Fruit fly (Drosophila melanogaster): ENCODE data around the gene GstD3.
A peak's percentile ranks its signal among the peaks of the same experiment; 100 is the strongest.

Gene GstD3

DNA sequence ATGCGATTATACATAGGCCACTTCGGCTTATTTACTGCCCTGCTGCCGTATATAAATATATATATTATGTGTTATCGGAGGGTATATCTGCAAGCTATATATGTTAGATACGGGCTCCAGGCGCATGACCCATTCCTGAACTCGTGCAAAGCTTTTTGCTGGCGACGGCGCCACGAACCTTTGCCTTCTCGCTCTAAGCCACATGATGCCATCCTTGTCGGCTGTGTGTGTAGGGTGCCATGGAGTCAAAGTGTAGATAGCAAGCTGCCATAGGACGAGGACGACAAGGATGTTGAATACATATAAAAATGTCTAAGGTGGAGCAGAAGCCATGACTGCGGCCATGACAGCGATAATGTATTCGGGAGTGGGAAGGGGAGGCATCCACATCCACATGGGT, 25.2 kb upstream of the GstD3 start:
- TF ChIP-seq EcR (GFP tag; optimal IDR thresholded peaks at IDR 0.05) = no peak
- no peak for TF ChIP-seq CG9948 (tag; optimal IDR thresholded peaks at IDR 0.05)
- TF ChIP-seq CG12605 (GFP tag; IDR thresholded peaks at IDR 0.05) = no peak
- TF ChIP-seq CG8301 (tag; optimal IDR thresholded peaks at IDR 0.05) = no peak
- no peak for TF ChIP-seq CG8159 (tag; optimal IDR thresholded peaks at IDR 0.05)
- no peak for TF ChIP-seq CG14655 (GFP tag; optimal IDR thresholded peaks at IDR 0.05)
- TF ChIP-seq CG32121 (GFP tag; IDR thresholded peaks at IDR 0.05) = no peak
- no peak for TF ChIP-seq CG4496 (GFP tag; IDR thresholded peaks at IDR 0.05)
- TF ChIP-seq CG13204 (GFP tag; optimal IDR thresholded peaks at IDR 0.05) = no peak
- TF ChIP-seq Ets98B (GFP tag; IDR thresholded peaks at IDR 0.05) = no peak
- TF ChIP-seq CG34367 (tag; optimal IDR thresholded peaks at IDR 0.05) = no peak
- TF ChIP-seq CG17806 (tag; optimal IDR thresholded peaks at IDR 0.05) = no peak
- no peak for TF ChIP-seq fd96Ca (GFP tag; IDR thresholded peaks at IDR 0.05)
- no peak for TF ChIP-seq D1 (tag; optimal IDR thresholded peaks at IDR 0.05)
- no peak for TF ChIP-seq Snoo (tag; optimal IDR thresholded peaks at IDR 0.05)
- TF ChIP-seq Pif1A (GFP tag; optimal IDR thresholded peaks at IDR 0.05) = no peak
- TF ChIP-seq gl (tag; optimal IDR thresholded peaks at IDR 0.05) = no peak
- TF ChIP-seq Pif1B (GFP tag; optimal IDR thresholded peaks at IDR 0.05) = no peak

DNA sequence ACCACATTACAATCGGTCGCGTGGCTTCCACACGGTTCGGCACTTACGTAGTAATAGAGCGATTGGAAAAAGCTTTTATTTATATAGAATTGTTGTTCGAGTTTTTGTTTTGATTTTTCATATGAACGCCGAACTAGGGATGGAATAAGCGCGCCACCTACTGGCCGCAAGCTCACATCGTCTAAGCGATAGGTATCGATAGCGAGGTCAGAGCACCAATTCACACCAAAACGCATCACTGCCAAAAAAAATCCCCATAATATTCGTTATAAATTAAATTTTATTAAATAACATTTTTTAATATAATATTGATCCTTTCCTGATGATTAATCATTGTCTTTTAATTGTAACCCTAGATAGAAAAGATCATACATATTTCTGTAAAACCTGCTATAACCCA, 22.4 kb upstream of the GstD3 start, which contains the start of gene CG10038:
TSS of gene CG10038 (minus strand) at position 148 of the 400 bp plus-strand sequence.
- TF ChIP-seq CG15710 (tag; optimal IDR thresholded peaks at IDR 0.05) (no peak), CG8301 (tag; optimal IDR thresholded peaks at IDR 0.05) (no peak), CG17806 (tag; optimal IDR thresholded peaks at IDR 0.05) (peak; percentile 5), D1 (tag; optimal IDR thresholded peaks at IDR 0.05) (peak; percentile 55), Snoo (tag; optimal IDR thresholded peaks at IDR 0.05) (no peak), gl (tag; optimal IDR thresholded peaks at IDR 0.05) (no peak), CG9948 (tag; optimal IDR thresholded peaks at IDR 0.05) (no peak), rn (GFP tag; IDR thresholded peaks at IDR 0.05) (no peak), CG8159 (tag; optimal IDR thresholded peaks at IDR 0.05) (no peak), CG4496 (GFP tag; IDR thresholded peaks at IDR 0.05) (peak; percentile 35; the same call in 1 of the 3 replicates)

DNA sequence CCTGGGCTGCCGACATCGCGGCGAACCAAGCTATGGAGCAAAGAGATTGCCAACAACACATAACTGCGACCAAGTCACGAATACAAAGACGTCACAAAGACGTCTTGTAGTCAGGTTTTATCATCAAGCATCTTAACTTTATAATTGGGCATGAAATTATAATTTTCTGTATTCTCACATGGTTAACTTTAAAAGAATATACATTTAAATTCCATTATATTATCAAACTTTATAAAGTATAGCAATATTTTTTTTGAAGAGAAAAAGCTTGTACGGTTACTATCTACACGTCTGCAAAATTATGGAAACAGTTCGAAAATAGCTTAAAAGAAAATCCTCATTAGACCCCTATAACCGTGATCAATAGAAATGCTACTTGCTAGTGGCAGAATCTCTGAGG, 20.9 kb upstream of the GstD3 start, which contains the start of gene CG10041:
TSS of gene CG10041 (minus strand) at position 101 of the 400 bp plus-strand sequence.
- TF ChIP-seq CG17806 (tag; optimal IDR thresholded peaks at IDR 0.05) = no peak
- no peak for TF ChIP-seq CG9948 (tag; optimal IDR thresholded peaks at IDR 0.05)
- no peak for TF ChIP-seq Snoo (tag; optimal IDR thresholded peaks at IDR 0.05)
- no peak for TF ChIP-seq Ets98B (GFP tag; IDR thresholded peaks at IDR 0.05)
- TF ChIP-seq Pif1B (GFP tag; optimal IDR thresholded peaks at IDR 0.05) = no peak
- no peak for TF ChIP-seq CG8301 (tag; optimal IDR thresholded peaks at IDR 0.05)
- no peak for TF ChIP-seq CG32121 (GFP tag; IDR thresholded peaks at IDR 0.05)
- no peak for TF ChIP-seq D1 (tag; optimal IDR thresholded peaks at IDR 0.05)
- TF ChIP-seq CG4496 (GFP tag; IDR thresholded peaks at IDR 0.05) = no peak
- TF ChIP-seq CG12605 (GFP tag; IDR thresholded peaks at IDR 0.05) = no peak
- TF ChIP-seq CG14655 (GFP tag; optimal IDR thresholded peaks at IDR 0.05) = no peak
- no peak for TF ChIP-seq CG13204 (GFP tag; optimal IDR thresholded peaks at IDR 0.05)
- no peak for TF ChIP-seq gl (tag; optimal IDR thresholded peaks at IDR 0.05)
- TF ChIP-seq CG15710 (tag; optimal IDR thresholded peaks at IDR 0.05) = no peak

DNA sequence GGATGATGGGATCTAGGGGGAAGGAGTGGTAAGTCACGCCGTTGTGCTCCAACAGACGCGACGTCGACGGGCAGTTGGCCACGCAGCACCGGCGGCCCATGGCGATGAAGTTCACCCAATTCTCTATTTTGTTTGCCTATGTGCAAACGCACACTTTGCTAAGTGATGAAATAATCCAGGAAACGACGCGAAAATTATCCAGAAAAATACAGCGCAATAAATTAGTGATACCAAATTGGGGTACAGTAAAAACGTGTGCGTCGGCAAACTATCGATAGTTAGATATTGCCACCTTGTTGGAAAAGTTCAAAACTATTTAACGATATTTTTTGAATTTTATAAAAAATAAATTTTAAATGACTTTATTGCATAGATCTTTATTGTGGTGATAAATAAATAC, 16.8 kb upstream of the GstD3 start, which contains the start of gene MBD-R2:
TSS of gene MBD-R2 (minus strand) at position 222 of the 400 bp plus-strand sequence.
- TF ChIP-seq EcR (GFP tag; optimal IDR thresholded peaks at IDR 0.05) (no peak), D1 (tag; optimal IDR thresholded peaks at IDR 0.05) (no peak), Snoo (tag; optimal IDR thresholded peaks at IDR 0.05) (no peak), CG4496 (GFP tag; IDR thresholded peaks at IDR 0.05) (no peak), CG8159 (tag; optimal IDR thresholded peaks at IDR 0.05) (no peak), Pif1A (GFP tag; optimal IDR thresholded peaks at IDR 0.05) (no peak), CG9948 (tag; optimal IDR thresholded peaks at IDR 0.05) (no peak), CG34367 (tag; optimal IDR thresholded peaks at IDR 0.05) (no peak), CG8301 (tag; optimal IDR thresholded peaks at IDR 0.05) (no peak), CG32121 (GFP tag; IDR thresholded peaks at IDR 0.05) (no peak), CG13204 (GFP tag; optimal IDR thresholded peaks at IDR 0.05) (no peak), Pif1B (GFP tag; optimal IDR thresholded peaks at IDR 0.05) (no peak), rn (GFP tag; IDR thresholded peaks at IDR 0.05) (no peak), CG12605 (GFP tag; IDR thresholded peaks at IDR 0.05) (no peak), Ets98B (GFP tag; IDR thresholded peaks at IDR 0.05) (no peak), fd96Ca (GFP tag; IDR thresholded peaks at IDR 0.05) (no peak)

DNA sequence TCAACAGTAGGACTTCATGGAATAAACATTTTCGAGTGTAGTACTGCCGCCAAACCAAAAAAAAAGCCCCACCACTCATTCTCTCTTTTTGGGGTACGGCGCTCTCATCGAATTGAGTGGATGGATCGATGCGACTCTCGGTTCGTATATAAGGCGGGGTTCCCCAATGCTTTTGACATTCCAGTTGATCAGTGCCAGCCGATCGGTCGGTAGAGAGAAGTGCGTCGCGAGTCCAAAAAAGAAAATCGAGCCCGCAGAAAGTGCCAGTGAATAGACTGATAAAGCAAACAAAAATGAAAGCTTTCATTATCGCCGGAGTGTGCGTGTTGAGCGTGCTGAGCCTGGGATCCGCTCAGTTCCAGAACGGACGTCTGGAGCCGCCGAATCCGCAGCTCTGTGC, 13.0 kb upstream of the GstD3 start, which contains the start of gene CG4115:
TSS of gene CG4115 (plus strand) at position 172 of the 400 bp plus-strand sequence.
- TF ChIP-seq Ets98B (GFP tag; IDR thresholded peaks at IDR 0.05) (peak; percentile 33; the same call in 1 of the 2 replicates), CG4496 (GFP tag; IDR thresholded peaks at IDR 0.05) (no peak)

DNA sequence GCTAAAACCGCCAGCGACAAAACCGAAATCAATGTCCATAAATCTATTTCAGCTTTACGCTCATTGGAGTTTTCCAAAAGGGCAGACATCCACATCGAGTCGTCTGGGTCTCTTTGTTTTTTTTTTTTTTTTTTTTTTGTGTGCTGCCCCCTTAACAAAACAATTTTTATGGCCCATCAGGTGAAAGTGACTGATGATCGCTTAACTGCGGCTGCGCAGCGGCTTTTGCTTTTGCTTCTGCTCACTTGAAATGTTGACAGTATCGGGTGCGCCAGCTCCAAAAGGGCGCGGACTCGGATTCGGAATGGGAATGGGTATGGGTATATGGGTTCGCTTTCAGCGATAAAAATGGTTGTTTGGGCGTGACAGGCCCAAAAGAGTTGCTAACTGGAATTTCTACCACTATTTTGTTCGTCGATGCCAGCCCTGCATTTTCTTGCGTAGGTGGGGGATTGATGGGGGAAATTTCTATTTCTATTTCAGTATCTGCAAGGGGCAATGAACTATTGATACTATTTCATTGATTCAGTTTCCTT, 10.8 kb upstream of the GstD3 start:
- TF ChIP-seq CG9948 (tag; optimal IDR thresholded peaks at IDR 0.05) (no peak), CG4496 (GFP tag; IDR thresholded peaks at IDR 0.05) (no peak), CG17806 (tag; optimal IDR thresholded peaks at IDR 0.05) (no peak), CG32121 (GFP tag; IDR thresholded peaks at IDR 0.05) (no peak), CG8301 (tag; optimal IDR thresholded peaks at IDR 0.05) (no peak), rn (GFP tag; IDR thresholded peaks at IDR 0.05) (no peak), Pif1A (GFP tag; optimal IDR thresholded peaks at IDR 0.05) (no peak), CG10348 (GFP tag; IDR thresholded peaks at IDR 0.05) (no peak), Snoo (tag; optimal IDR thresholded peaks at IDR 0.05) (no peak)

All from whole organism, pupa.